Worm (Caenorhabditis elegans): ENCODE measurements around the gene T17A3.12.

DNA sequence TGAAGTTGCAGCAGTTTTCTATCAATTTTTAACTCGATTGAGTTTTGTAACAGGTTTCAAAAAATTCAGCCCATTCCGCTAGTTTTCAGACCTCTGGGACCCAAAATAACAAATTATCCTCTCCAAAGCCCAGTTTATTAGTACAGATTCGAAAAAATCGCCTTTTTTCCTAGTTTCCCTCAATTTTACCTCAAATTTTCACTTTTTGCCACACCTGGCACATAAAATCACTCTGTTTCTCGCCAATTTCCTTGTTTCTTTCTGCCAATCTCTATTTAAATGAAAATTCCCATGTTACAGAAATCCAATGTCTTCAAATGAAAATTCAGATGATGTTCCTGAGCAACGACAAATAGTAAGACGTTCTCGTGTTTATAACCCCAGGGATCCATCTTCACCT, 12.9 kb downstream of the T17A3.12 start, which contains the start of gene pals-22:
- no peak for TF ChIP-seq nfya-1 (tag; optimal IDR thresholded peaks at IDR 0.05; ENCODE audit: borderline replicate concordance, insufficient read depth)
- TF ChIP-seq madf-8 (GFP tag; conservative IDR thresholded peaks at IDR 0.05), result no peak

All from whole organism, young adult.